Worm (Caenorhabditis elegans): ENCODE data around the gene srt-4.
"Not testable (repeated sequence)": the region's sequence is repeated elsewhere in the genome, so short reads cannot be mapped to it uniquely, and the experiment has no call there.

Gene srt-4

ce11 chrV:2577603-2578002 is at the start of gene srt-4:
Gene srt-4, plus strand, starts transcription at chrV:2577903.
- TF ChIP-seq lin-39 (tag; optimal IDR thresholded peaks at IDR 0.05), result no peak
- no peak for TF ChIP-seq aha-1 (tag)
- no peak for TF ChIP-seq zip-2 (tag; optimal IDR thresholded peaks at IDR 0.05)
- no peak for TF ChIP-seq sdz-12 (GFP tag; optimal IDR thresholded peaks at IDR 0.05)
- TF ChIP-seq Y5F2A.4 (GFP tag; optimal IDR thresholded peaks at IDR 0.05), result no peak
- TF ChIP-seq madf-5 (GFP tag; IDR thresholded peaks at IDR 0.05), result no peak
- TF ChIP-seq F37D6.2 (tag; optimal IDR thresholded peaks at IDR 0.05), result no peak

ce11 chrV:2536309-2536708 is 41.4 kb upstream of the srt-4 start, which contains the start of gene Y45G12C.10:
Gene Y45G12C.10, minus strand, starts transcription at chrV:2536409.
- TF ChIP-seq unc-130 (GFP tag; optimal IDR thresholded peaks at IDR 0.05); mxl-2 (GFP tag; conservative IDR thresholded peaks at IDR 0.05); nhr-10 (tag; optimal IDR thresholded peaks at IDR 0.05): not testable (repeated sequence)

ce11 chrV:2561390-2561789 is 16.3 kb upstream of the srt-4 start, which contains the start of gene gst-10:
Gene gst-10, plus strand, starts transcription at chrV:2561690.
- not testable (repeated sequence) for TF ChIP-seq unc-62 (GFP tag; optimal IDR thresholded peaks at IDR 0.05 in 1 of 2); unc-62 (tag; optimal IDR thresholded peaks at IDR 0.05); vab-7 (GFP tag; IDR thresholded peaks at IDR 0.05); F10B5.3 (tag; optimal IDR thresholded peaks at IDR 0.05)

- TF ChIP-seq dmd-6 (GFP tag; IDR thresholded peaks at IDR 0.05), result peak; percentile 57; the same call in 1 of the 2 replicates
- TF ChIP-seq nhr-28 (tag; optimal IDR thresholded peaks at IDR 0.05), result peak; percentile 37
- TF ChIP-seq ceh-82 (tag; optimal IDR thresholded peaks at IDR 0.05), result no peak
- TF ChIP-seq lin-1 (GFP tag; IDR thresholded peaks at IDR 0.05), result no peak
- no peak for TF ChIP-seq lin-29 (GFP tag; IDR thresholded peaks at IDR 0.05)
- TF ChIP-seq dve-1 (tag; optimal IDR thresholded peaks at IDR 0.05; ENCODE audit: insufficient read depth), result peak; percentile 14
- TF ChIP-seq pqm-1 (tag; optimal IDR thresholded peaks at IDR 0.05), result peak; percentile 55
- TF ChIP-seq dpl-1 (GFP tag; optimal IDR thresholded peaks at IDR 0.05), result no peak
- TF ChIP-seq daf-16 (GFP tag; optimal IDR thresholded peaks at IDR 0.05), result no peak
- no peak for TF ChIP-seq daf-16 (tag; optimal IDR thresholded peaks at IDR 0.05)
- no peak for TF ChIP-seq tra-1 (GFP tag; IDR thresholded peaks at IDR 0.05)
- TF ChIP-seq hlh-11 (tag; optimal IDR thresholded peaks at IDR 0.05), result no peak
- no peak for TF ChIP-seq skn-1 (tag; optimal IDR thresholded peaks at IDR 0.05)
Measured at ce11 chrV:2565525-2565924, 12.2 kb upstream of the srt-4 start, which contains the start of gene Y45G12C.1. Gene Y45G12C.1, plus strand, starts transcription at chrV:2565683.

- TF ChIP-seq pha-4 (GFP tag; IDR thresholded peaks at IDR 0.05) (no peak), pha-4 (tag; optimal IDR thresholded peaks at IDR 0.05) (no peak), ceh-32 (tag; optimal IDR thresholded peaks at IDR 0.05; ENCODE audit: poor library complexity) (no peak), snpc-4 (tag; optimal IDR thresholded peaks at IDR 0.05) (no peak), attf-4 (tag; optimal IDR thresholded peaks at IDR 0.05) (no peak), rbr-2 (tag; optimal IDR thresholded peaks at IDR 0.05) (no peak), ces-1 (GFP tag; optimal IDR thresholded peaks at IDR 0.05) (no peak), nhr-77 (tag; optimal IDR thresholded peaks at IDR 0.05) (no peak), egl-27 (tag; optimal IDR thresholded peaks at IDR 0.05) (no peak), mes-2 (tag; optimal IDR thresholded peaks at IDR 0.05; ENCODE audit: poor library complexity, severe bottlenecking) (no peak)
Measured at ce11 chrV:2570643-2571042, 7.1 kb upstream of the srt-4 start, which contains the start of gene srj-19. Gene srj-19, minus strand, starts transcription at chrV:2570743.
